Worm (Caenorhabditis elegans) whole organism, mixed stage, embryonic: Measurements from ENCODE around the gene C16C10.2.

ENCODE experiments used
- M03D4.4 ChIP-seq: sonication (generic microtip); optimal IDR thresholded peaks from 2 replicates; lab custom pipeline; 2017; ENCODE audit warnings: mild to moderate bottlenecking, missing genetic modification characterization, missing compliant biosample characterization
- ceh-83 ChIP-seq: fragments of 200-800 bp; sonication (Bioruptor generic); optimal IDR thresholded peaks from 2 replicates; lab custom pipeline; 2018; ENCODE audit warnings: mild to moderate bottlenecking, missing genetic modification characterization, missing compliant biosample characterization
- lin-13 ChIP-seq: fragments of 150-350 bp; optimal IDR thresholded peaks from 2 replicates; lab custom pipeline; 2014; ENCODE audit warnings: missing biosample characterization, missing genetic modification characterization
- snpc-4 ChIP-seq: fragments of 150-350 bp; optimal IDR thresholded peaks from 2 replicates; lab custom pipeline; 2014; ENCODE audit warnings: missing biosample characterization, missing genetic modification characterization
- tbx-8 ChIP-seq: fragments of 200-800 bp; sonication (Bioruptor generic); optimal IDR thresholded peaks from 2 replicates; lab custom pipeline; 2018; ENCODE audit warnings: mild to moderate bottlenecking, missing genetic modification characterization, moderate library complexity, missing compliant biosample characterization
- unc-39 ChIP-seq: fragments of 150-350 bp; optimal IDR thresholded peaks from 2 replicates; lab custom pipeline; 2014; ENCODE audit warnings: missing biosample characterization, missing genetic modification characterization

ce11 chrIII:4209188-4209587 lies 30.7 kb upstream of the C16C10.2 start, which contains the start of gene phlp-2:
- TF ChIP-seq lin-13 (tag; lab: Kevin White, UChicago), result no peak
- TF ChIP-seq tbx-8, result no peak
- no peak for TF ChIP-seq snpc-4 (tag; lab: Kevin White, UChicago)
- no peak for TF ChIP-seq unc-39
- TF ChIP-seq ceh-83 (GFP tag; lab: Kevin White, UChicago), result no peak
- no peak for TF ChIP-seq M03D4.4 (tag; lab: Kevin White, UChicago)
